Worm (Caenorhabditis elegans) whole organism, L4 larva: ENCODE results near the gene nhr-65.

Experiments
- F37D6.2 ChIP-seq: sonication (generic microtip); optimal IDR thresholded peaks from 2 replicates; lab custom pipeline; 2016; ENCODE audit warnings: mild to moderate bottlenecking, missing genetic modification characterization, missing compliant biosample characterization
- Y75B8A.6 ChIP-seq: fragments of 200-800 bp; sonication (Bioruptor generic); IDR thresholded peaks from 2 replicates; pipeline ENCODE4 v1.3.6; 2022; ENCODE audit warnings: missing genetic modification reagents, missing genetic modification characterization, missing compliant biosample characterization
- ZK337.2 ChIP-seq: fragments of 200-800 bp; sonication (Bioruptor generic); IDR thresholded peaks from 2 replicates; pipeline ENCODE4 v1.3.6; 2022; ENCODE audit warnings: missing genetic modification reagents, missing genetic modification characterization, missing compliant biosample characterization
- ZK546.5 ChIP-seq, 2 experiments: sonication (generic microtip); optimal IDR thresholded peaks; 2 replicates each; lab custom pipeline; 2017; ENCODE audit warnings: missing biosample characterization in 2 of 2, missing genetic modification characterization in 2 of 2
- ama-1 ChIP-seq: fragments of 150-350 bp; optimal IDR thresholded peaks from 2 replicates; lab custom pipeline; 2014; ENCODE audit warnings: inconsistent platforms, mixed read lengths
- dmd-9 ChIP-seq: fragments of 200-800 bp; sonication (Bioruptor generic); IDR thresholded peaks from 2 replicates; pipeline ENCODE4 v1.3.6; 2022; ENCODE audit warnings: missing genetic modification reagents, missing genetic modification characterization, missing compliant biosample characterization
- dve-1 ChIP-seq: sonication (generic microtip); optimal IDR thresholded peaks from 2 replicates; lab custom pipeline; 2017; ENCODE audit warnings: antibody characterized with exemption, mild to moderate bottlenecking, missing genetic modification characterization, missing compliant biosample characterization; ENCODE audit not compliant: insufficient read depth
- jun-1 ChIP-seq: fragments of 150-350 bp; optimal IDR thresholded peaks from 2 replicates; lab custom pipeline; 2014; ENCODE audit warnings: missing biosample characterization, missing genetic modification reagents, missing genetic modification characterization
- mxl-2 ChIP-seq: fragments of 200-800 bp; sonication (Bioruptor generic); conservative IDR thresholded peaks from 2 replicates; pipeline ENCODE4 v1.3.6; 2022; ENCODE audit warnings: missing genetic modification reagents, missing genetic modification characterization, missing compliant biosample characterization
- nhr-237 ChIP-seq: sonication (generic microtip); optimal IDR thresholded peaks from 2 replicates; lab custom pipeline; 2017; ENCODE audit warnings: missing biosample characterization, missing genetic modification characterization
- nhr-48 ChIP-seq: sonication (generic microtip); optimal IDR thresholded peaks from 2 replicates; lab custom pipeline; 2016; ENCODE audit warnings: mild to moderate bottlenecking, missing genetic modification characterization, missing compliant biosample characterization
- nhr-76 ChIP-seq: fragments of 150-350 bp; optimal IDR thresholded peaks from 2 replicates; lab custom pipeline; 2014; ENCODE audit warnings: missing biosample characterization, missing genetic modification characterization
- snpc-4 ChIP-seq: fragments of 150-350 bp; optimal IDR thresholded peaks from 2 replicates; lab custom pipeline; 2014; ENCODE audit warnings: missing biosample characterization, missing genetic modification characterization
- tag-97 ChIP-seq: fragments of 200-800 bp; sonication (Bioruptor generic); IDR thresholded peaks from 2 replicates; pipeline ENCODE4 v1.3.6; 2022; ENCODE audit warnings: missing genetic modification characterization, missing compliant biosample characterization

- TF ChIP-seq dmd-9 (GFP tag; lab: Robert Waterston, UW) (no peak), nhr-237 (tag; lab: Kevin White, UChicago) (no peak), Y75B8A.6 (no peak), snpc-4 (tag; lab: Kevin White, UChicago) (no peak), nhr-48 (tag; lab: Kevin White, UChicago) (peak; percentile 32), ama-1 (no peak), tag-97 (GFP tag; lab: Robert Waterston, UW) (no peak), F37D6.2 (tag; lab: Kevin White, UChicago) (no peak), ZK337.2 (GFP tag; lab: Robert Waterston, UW) (no peak), nhr-76 (no peak), mxl-2 (GFP tag; lab: Robert Waterston, UW) (no peak), dve-1 (tag; lab: Kevin White, UChicago) (peak; percentile 68), jun-1 (no peak), ZK546.5 (tag; optimal IDR thresholded peaks at IDR 0.05; lab: Kevin White, UChicago) (no peak)
These were observed 12.7 kb upstream of the nhr-65 start for ce11 chrV:18826445-18826844.
